Fruit fly (Drosophila melanogaster) whole organism, pupa: ENCODE results near the gene ssx.

ENCODE experiments used
- CG14655 ChIP-seq: fragments of 200-800 bp; sonication (Bioruptor generic); optimal IDR thresholded peaks from 3 replicates; lab custom pipeline; 2017; ENCODE audit warnings: mild to moderate bottlenecking, missing biosample characterization, missing genetic modification reagents, missing genetic modification characterization
- CG17806 ChIP-seq: fragments of 200-800 bp; sonication (Bioruptor generic); optimal IDR thresholded peaks from 2 replicates; lab custom pipeline; 2018; ENCODE audit warnings: missing biosample characterization, mild to moderate bottlenecking, missing genetic modification characterization, moderate library complexity
- CG9948 ChIP-seq: fragments of 200-800 bp; sonication (Bioruptor generic); optimal IDR thresholded peaks from 2 replicates; lab custom pipeline; 2018; ENCODE audit warnings: missing biosample characterization, mild to moderate bottlenecking, missing genetic modification characterization, moderate library complexity
- D1 ChIP-seq: fragments of 200-800 bp; sonication (Bioruptor generic); optimal IDR thresholded peaks from 2 replicates; lab custom pipeline; 2018; ENCODE audit warnings: missing biosample characterization, mild to moderate bottlenecking, missing genetic modification characterization, moderate library complexity
- EcR ChIP-seq: fragments of 200-800 bp; sonication (Bioruptor generic); optimal IDR thresholded peaks from 3 replicates; lab custom pipeline; 2019; ENCODE audit warnings: missing biosample characterization, missing genetic modification characterization, mild to moderate bottlenecking, moderate library complexity, missing genetic modification reagents
- Pif1A ChIP-seq: fragments of 200-800 bp; sonication (Bioruptor generic); optimal IDR thresholded peaks from 3 replicates; lab custom pipeline; 2016; ENCODE audit warnings: missing biosample characterization, missing genetic modification characterization
- Pif1B ChIP-seq: fragments of 200-800 bp; sonication (Bioruptor generic); optimal IDR thresholded peaks from 3 replicates; lab custom pipeline; 2016; ENCODE audit warnings: missing biosample characterization, missing genetic modification characterization
- Snoo ChIP-seq: fragments of 200-800 bp; sonication (Bioruptor generic); optimal IDR thresholded peaks from 3 replicates; lab custom pipeline; 2017; ENCODE audit warnings: missing biosample characterization, mild to moderate bottlenecking, missing genetic modification characterization, inconsistent platforms
- gl ChIP-seq: fragments of 200-800 bp; sonication (Bioruptor generic); optimal IDR thresholded peaks from 2 replicates; lab custom pipeline; 2018; ENCODE audit warnings: missing biosample characterization, mild to moderate bottlenecking, missing genetic modification characterization

DNA sequence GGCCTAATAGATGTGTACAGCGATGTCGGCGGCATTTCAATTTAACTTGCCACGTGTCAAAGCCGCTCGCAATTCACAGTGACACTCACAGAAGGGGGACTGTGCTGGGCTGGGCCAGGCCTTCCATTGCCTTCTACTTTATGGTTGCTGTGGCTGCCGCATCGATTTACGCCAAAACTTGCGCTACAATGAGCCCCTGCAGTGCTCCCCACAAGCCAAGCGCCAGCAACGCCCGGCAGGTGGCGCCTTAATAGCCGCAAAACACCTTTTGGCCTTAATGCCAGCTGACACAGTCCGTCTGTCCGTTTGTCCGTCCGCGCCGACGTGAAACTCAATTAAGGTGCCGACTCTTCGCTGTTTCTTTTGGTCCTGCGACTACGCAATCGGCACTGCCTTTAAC is 34.6 kb downstream of the ssx start:
- TF ChIP-seq CG14655 (GFP tag; lab: Kevin White, UChicago) (no peak), D1 (tag; lab: Kevin White, UChicago) (no peak), EcR (GFP tag; lab: Kevin White, UChicago) (no peak), CG17806 (tag; lab: Kevin White, UChicago) (no peak), Pif1A (GFP tag; lab: Kevin White, UChicago) (no peak), Pif1B (no peak), CG9948 (tag; lab: Kevin White, UChicago) (no peak), Snoo (no peak), gl (tag; lab: Kevin White, UChicago) (no peak)
